Worm (Caenorhabditis elegans) whole organism, L3 larva: ENCODE results near the gene nhr-136.

Source experiments
- R02D3.7 ChIP-seq: fragments of 150-350 bp; optimal IDR thresholded peaks from 2 replicates; lab custom pipeline; 2014; ENCODE audit warnings: missing biosample characterization, missing genetic modification characterization
- nhr-67 ChIP-seq: fragments of 150-350 bp; optimal IDR thresholded peaks from 2 replicates; lab custom pipeline; 2014; ENCODE audit warnings: missing biosample characterization, missing genetic modification characterization
- pqm-1 ChIP-seq: fragments of 150-350 bp; optimal IDR thresholded peaks from 2 replicates; lab custom pipeline; 2017; ENCODE audit warnings: missing biosample characterization, missing genetic modification characterization, inconsistent platforms
- snpc-4 ChIP-seq: fragments of 150-350 bp; optimal IDR thresholded peaks from 2 replicates; lab custom pipeline; 2014; ENCODE audit warnings: missing biosample characterization, missing genetic modification characterization
- unc-62 ChIP-seq: fragments of 150-350 bp; sonication (generic microtip); optimal IDR thresholded peaks from 4 replicates; lab custom pipeline; 2014; ENCODE audit warnings: missing biosample characterization, missing genetic modification reagents, missing genetic modification characterization

- TF ChIP-seq nhr-67 (tag; lab: Kevin White, UChicago) (no peak), unc-62 (no peak), snpc-4 (tag; lab: Kevin White, UChicago) (no peak), pqm-1 (tag; lab: Kevin White, UChicago) (no peak), R02D3.7 (tag; lab: Kevin White, UChicago) (no peak)
These were observed 41.1 kb upstream of the nhr-136 start for ce11 chrV:12065859-12066258.
